Worm (Caenorhabditis elegans): ENCODE measurements around the gene sfxn-1.3.

ce11 chrV:15741851-15742250 lies 15.2 kb downstream of the sfxn-1.3 start, which contains the start of gene str-18:
- TF ChIP-seq nhr-76 (tag; optimal IDR thresholded peaks at IDR 0.05) = no peak
- TF ChIP-seq ztf-11 (tag; optimal IDR thresholded peaks at IDR 0.05) = no peak
